Worm (Caenorhabditis elegans) whole organism, L4 larva: ENCODE data around the gene cut-4.
A peak's percentile ranks its signal among the peaks of the same experiment; 100 is the strongest.

ENCODE experiments used
- F10B5.3 ChIP-seq: sonication (generic microtip); optimal IDR thresholded peaks from 2 replicates; lab custom pipeline; 2016; ENCODE audit warnings: mild to moderate bottlenecking, missing genetic modification characterization, missing compliant biosample characterization
- F26F4.8 ChIP-seq: fragments of 200-800 bp; sonication (Bioruptor generic); conservative IDR thresholded peaks from 2 replicates; pipeline ENCODE4 v1.3.6; 2022; ENCODE audit warnings: missing genetic modification characterization, missing compliant biosample characterization
- R02D3.7 ChIP-seq: fragments of 150-350 bp; sonication (generic microtip); optimal IDR thresholded peaks from 3 replicates; lab custom pipeline; 2014; ENCODE audit warnings: missing biosample characterization, missing genetic modification characterization
- Y48G9A.11 ChIP-seq: fragments of 200-800 bp; sonication (Bioruptor generic); IDR thresholded peaks from 2 replicates; pipeline ENCODE4 v1.3.6; 2022; ENCODE audit warnings: missing genetic modification reagents, missing genetic modification characterization, missing compliant biosample characterization
- Y5F2A.4 ChIP-seq: fragments of 200-800 bp; sonication (Bioruptor generic); optimal IDR thresholded peaks from 2 replicates; lab custom pipeline; 2018; ENCODE audit warnings: mild to moderate bottlenecking, missing genetic modification characterization, missing compliant biosample characterization
- Y75B8A.6 ChIP-seq: fragments of 200-800 bp; sonication (Bioruptor generic); IDR thresholded peaks from 2 replicates; pipeline ENCODE4 v1.3.6; 2022; ENCODE audit warnings: missing genetic modification reagents, missing genetic modification characterization, missing compliant biosample characterization
- ZK337.2 ChIP-seq: fragments of 200-800 bp; sonication (Bioruptor generic); IDR thresholded peaks from 2 replicates; pipeline ENCODE4 v1.3.6; 2022; ENCODE audit warnings: missing genetic modification reagents, missing genetic modification characterization, missing compliant biosample characterization
- aha-1 ChIP-seq: fragments of 150-350 bp; peaks from one replicate; lab custom pipeline; 2014; ENCODE audit warnings: missing biosample characterization, missing genetic modification characterization
- ceh-20 ChIP-seq: fragments of 200-800 bp; sonication (Bioruptor generic); IDR thresholded peaks from 2 replicates; pipeline ENCODE4 v1.3.6; 2022; ENCODE audit warnings: missing genetic modification reagents, missing genetic modification characterization, missing compliant biosample characterization
- ceh-62 ChIP-seq: sonication (generic microtip); optimal IDR thresholded peaks from 2 replicates; lab custom pipeline; 2017; ENCODE audit warnings: missing biosample characterization, missing genetic modification characterization
- ces-1 ChIP-seq: fragments of 150-350 bp; sonication (generic microtip); optimal IDR thresholded peaks from 4 replicates; lab custom pipeline; 2014; ENCODE audit warnings: missing biosample characterization, missing genetic modification reagents, missing genetic modification characterization
- daf-12 ChIP-seq: fragments of 150-350 bp; optimal IDR thresholded peaks from 2 replicates; lab custom pipeline; 2014; ENCODE audit warnings: missing biosample characterization, missing genetic modification reagents, missing genetic modification characterization
- daf-16 ChIP-seq, 3 experiments: sonication (generic microtip); optimal IDR thresholded peaks; 2 replicates each; lab custom pipeline; 2016 to 2017; ENCODE audit warnings: missing genetic modification characterization in 3 of 3, missing genetic modification reagents in 3 of 3, mild to moderate bottlenecking in 2 of 3, missing compliant biosample characterization in 2 of 3, missing biosample characterization in 1 of 3, moderate library complexity in 1 of 3
- daf-19 ChIP-seq: fragments of 200-800 bp; sonication (Bioruptor generic); conservative IDR thresholded peaks from 2 replicates; pipeline ENCODE4 v1.3.6; 2022; ENCODE audit warnings: missing genetic modification characterization, missing compliant biosample characterization
- dmd-6 ChIP-seq: fragments of 200-800 bp; sonication (Bioruptor generic); IDR thresholded peaks from 2 replicates; pipeline ENCODE4 v1.3.6; 2022; ENCODE audit warnings: missing genetic modification reagents, missing genetic modification characterization, missing compliant biosample characterization
- dmd-8 ChIP-seq: fragments of 200-800 bp; sonication (Bioruptor generic); IDR thresholded peaks from 2 replicates; pipeline ENCODE4 v1.3.6; 2022; ENCODE audit warnings: missing genetic modification characterization, missing compliant biosample characterization
- duxl-1 ChIP-seq: sonication (generic microtip); optimal IDR thresholded peaks from 2 replicates; lab custom pipeline; 2016; ENCODE audit warnings: mild to moderate bottlenecking, missing genetic modification characterization, moderate library complexity, missing compliant biosample characterization; ENCODE audit not compliant: poor library complexity
- fkh-10 ChIP-seq: fragments of 150-350 bp; optimal IDR thresholded peaks from 2 replicates; lab custom pipeline; 2014; ENCODE audit warnings: missing biosample characterization, missing genetic modification reagents, missing genetic modification characterization
- gei-8 ChIP-seq: fragments of 200-800 bp; sonication (Bioruptor generic); optimal IDR thresholded peaks from 2 replicates; lab custom pipeline; 2018; ENCODE audit warnings: mild to moderate bottlenecking, missing genetic modification characterization, missing compliant biosample characterization
- hlh-11 ChIP-seq: fragments of 200-800 bp; sonication (Bioruptor generic); optimal IDR thresholded peaks from 2 replicates; lab custom pipeline; 2018; ENCODE audit warnings: mild to moderate bottlenecking, missing genetic modification characterization, missing compliant biosample characterization
- hlh-30 ChIP-seq: sonication (generic microtip); optimal IDR thresholded peaks from 2 replicates; lab custom pipeline; 2017; ENCODE audit warnings: antibody characterized with exemption, mild to moderate bottlenecking, missing genetic modification characterization, missing compliant biosample characterization; ENCODE audit not compliant: insufficient read depth
- hmg-1.1 ChIP-seq: fragments of 200-800 bp; sonication (Bioruptor generic); IDR thresholded peaks from 2 replicates; pipeline ENCODE4 v1.3.6; 2022; ENCODE audit warnings: missing genetic modification reagents, missing genetic modification characterization, missing compliant biosample characterization
- jun-1 ChIP-seq: fragments of 150-350 bp; optimal IDR thresholded peaks from 2 replicates; lab custom pipeline; 2014; ENCODE audit warnings: missing biosample characterization, missing genetic modification reagents, missing genetic modification characterization
- lin-1 ChIP-seq: fragments of 200-800 bp; sonication (Bioruptor generic); IDR thresholded peaks from 2 replicates; pipeline ENCODE4 v1.3.6; 2022; ENCODE audit warnings: missing genetic modification reagents, missing genetic modification characterization, missing compliant biosample characterization
- lin-13 ChIP-seq: fragments of 150-350 bp; optimal IDR thresholded peaks from 2 replicates; lab custom pipeline; 2014; ENCODE audit warnings: missing biosample characterization, missing genetic modification reagents, missing genetic modification characterization
- lin-39 ChIP-seq: fragments of 150-350 bp; optimal IDR thresholded peaks from 2 replicates; lab custom pipeline; 2014; ENCODE audit warnings: missing biosample characterization, missing genetic modification reagents, missing genetic modification characterization
- lir-3 ChIP-seq: sonication (generic microtip); optimal IDR thresholded peaks from 2 replicates; lab custom pipeline; 2016; ENCODE audit warnings: mild to moderate bottlenecking, missing genetic modification characterization, missing compliant biosample characterization
- lsy-2 ChIP-seq, 2 experiments: fragments of 150-350 bp in 1 of 2; sonication (generic microtip) in 1 of 2; optimal IDR thresholded peaks; 2 replicates each; lab custom pipeline; 2014 to 2017; ENCODE audit warnings: missing biosample characterization in 2 of 2, missing genetic modification characterization in 2 of 2
- madf-5 ChIP-seq, 2 experiments: fragments of 200-800 bp; sonication (Bioruptor generic); IDR thresholded peaks; 2 replicates each; pipeline ENCODE4 v1.3.6; 2022; ENCODE audit warnings: missing compliant biosample characterization in 2 of 2, missing genetic modification characterization in 2 of 2
- madf-9 ChIP-seq: fragments of 200-800 bp; sonication (Bioruptor generic); conservative IDR thresholded peaks from 2 replicates; pipeline ENCODE4 v1.3.6; 2022; ENCODE audit warnings: missing genetic modification reagents, missing genetic modification characterization, missing compliant biosample characterization
- mep-1 ChIP-seq: fragments of 150-350 bp; sonication (generic microtip); optimal IDR thresholded peaks from 3 replicates; lab custom pipeline; 2014; ENCODE audit warnings: missing biosample characterization, missing genetic modification characterization
- mxl-2 ChIP-seq: fragments of 200-800 bp; sonication (Bioruptor generic); conservative IDR thresholded peaks from 2 replicates; pipeline ENCODE4 v1.3.6; 2022; ENCODE audit warnings: missing genetic modification reagents, missing genetic modification characterization, missing compliant biosample characterization
- mxl-3 ChIP-seq: fragments of 200-800 bp; sonication (Bioruptor generic); optimal IDR thresholded peaks from 2 replicates; lab custom pipeline; 2018; ENCODE audit warnings: mild to moderate bottlenecking, missing genetic modification characterization, missing compliant biosample characterization
- nhr-11 ChIP-seq: fragments of 150-350 bp; optimal IDR thresholded peaks from 2 replicates; lab custom pipeline; 2014; ENCODE audit warnings: missing biosample characterization, missing genetic modification characterization
- nhr-237 ChIP-seq: sonication (generic microtip); optimal IDR thresholded peaks from 2 replicates; lab custom pipeline; 2017; ENCODE audit warnings: missing biosample characterization, missing genetic modification characterization
- nhr-41 ChIP-seq: fragments of 200-800 bp; sonication (Bioruptor generic); IDR thresholded peaks from 2 replicates; pipeline ENCODE4 v1.3.6; 2022; ENCODE audit warnings: missing genetic modification reagents, missing genetic modification characterization, missing compliant biosample characterization
- nhr-6 ChIP-seq: fragments of 150-350 bp; optimal IDR thresholded peaks from 2 replicates; lab custom pipeline; 2014; ENCODE audit warnings: missing biosample characterization, missing genetic modification characterization
- nhr-77 ChIP-seq: fragments of 150-350 bp; optimal IDR thresholded peaks from 2 replicates; lab custom pipeline; 2014; ENCODE audit warnings: missing biosample characterization, missing genetic modification characterization
- php-3 ChIP-seq: fragments of 200-800 bp; sonication (Bioruptor generic); IDR thresholded peaks from 2 replicates; pipeline ENCODE4 v1.3.6; 2022; ENCODE audit warnings: missing genetic modification reagents, missing genetic modification characterization, missing compliant biosample characterization
- pqm-1 ChIP-seq: sonication (generic microtip); optimal IDR thresholded peaks from 2 replicates; lab custom pipeline; 2017; ENCODE audit warnings: missing biosample characterization, missing genetic modification characterization
- rbr-2 ChIP-seq: sonication (generic microtip); optimal IDR thresholded peaks from 2 replicates; lab custom pipeline; 2016; ENCODE audit warnings: missing genotype, missing genetic modification characterization, missing compliant biosample characterization
- sdz-12 ChIP-seq: fragments of 200-800 bp; sonication (Bioruptor generic); optimal IDR thresholded peaks from 2 replicates; lab custom pipeline; 2018; ENCODE audit warnings: mild to moderate bottlenecking, missing genetic modification characterization, missing compliant biosample characterization
- spr-1 ChIP-seq: sonication (generic microtip); optimal IDR thresholded peaks from 2 replicates; lab custom pipeline; 2016; ENCODE audit warnings: mild to moderate bottlenecking, missing genetic modification characterization, missing compliant biosample characterization
- tra-1 ChIP-seq: fragments of 200-800 bp; sonication (Bioruptor generic); IDR thresholded peaks from 2 replicates; pipeline ENCODE4 v1.3.6; 2022; ENCODE audit warnings: missing genetic modification reagents, missing genetic modification characterization, missing compliant biosample characterization
- unc-62 ChIP-seq, 3 experiments: fragments of 150-350 bp in 1 of 3; sonication (generic microtip); optimal IDR thresholded peaks in 2 of 3; peaks in 1 of 3; 1 replicate in 1 of 3; 2 replicates in 2 of 3; lab custom pipeline; 2014 to 2017; ENCODE audit warnings: missing biosample characterization in 3 of 3, missing genetic modification characterization in 3 of 3, missing genetic modification reagents in 3 of 3, missing genotype in 1 of 3
- vab-7 ChIP-seq: fragments of 200-800 bp; sonication (Bioruptor generic); IDR thresholded peaks from 2 replicates; pipeline ENCODE4 v1.3.6; 2022; ENCODE audit warnings: missing genetic modification reagents, missing genetic modification characterization, missing compliant biosample characterization
- zfp-3 ChIP-seq: fragments of 200-800 bp; sonication (Bioruptor generic); conservative IDR thresholded peaks from 2 replicates; pipeline ENCODE4 v1.3.6; 2022; ENCODE audit warnings: missing genetic modification reagents, missing genetic modification characterization, missing compliant biosample characterization
- zip-2 ChIP-seq: fragments of 150-350 bp; optimal IDR thresholded peaks from 2 replicates; lab custom pipeline; 2014; ENCODE audit warnings: missing biosample characterization, missing genetic modification characterization

The cut-4 gene

ce11 chrII:10447348-10448316 is 11.7 kb downstream of the cut-4 start, which contains the start of gene ZK673.2 (continued):
- TF ChIP-seq hlh-30 (tag; lab: Kevin White, UChicago) (peak; percentile 83), daf-12 (tag; lab: Kevin White, UChicago) (no peak), mep-1 (tag; lab: Kevin White, UChicago) (peak; percentile 11), dmd-6 (peak; percentile 94), tra-1 (GFP tag; lab: Robert Waterston, UW) (peak; percentile 67), nhr-41 (GFP tag; lab: Robert Waterston, UW) (peak; percentile 25; the same call in 1 of the 2 replicates), gei-8 (GFP tag; lab: Kevin White, UChicago) (peak; percentile 57), hmg-1.1 (GFP tag; lab: Robert Waterston, UW) (no peak), nhr-6 (no peak), ceh-20 (GFP tag; lab: Robert Waterston, UW) (peak; percentile 27; the same call in 1 of the 2 replicates), php-3 (GFP tag; lab: Robert Waterston, UW) (peak; percentile 68; the same call in 1 of the 2 replicates), ZK337.2 (GFP tag; lab: Robert Waterston, UW) (no peak), pqm-1 (tag; lab: Kevin White, UChicago) (peak; percentile 46), rbr-2 (tag; lab: Kevin White, UChicago) (no peak), fkh-10 (GFP tag; lab: Kevin White, UChicago) (no peak), aha-1 (tag; lab: Kevin White, UChicago) (peak; percentile 29), R02D3.7 (tag; lab: Kevin White, UChicago) (no peak), ces-1 (GFP tag; lab: Kevin White, UChicago) (no peak), dmd-8 (GFP tag; lab: Robert Waterston, UW) (0 out of 2 replicates have a peak, but pooled peaks have one; percentile 34), mxl-2 (GFP tag; lab: Robert Waterston, UW) (no peak), hlh-11 (tag; lab: Kevin White, UChicago) (peak; percentile 89), daf-19 (GFP tag; lab: Robert Waterston, UW) (no peak), daf-16 (GFP tag; optimal IDR thresholded peaks at IDR 0.05; lab: Kevin White, UChicago) (peak in 1 of 2 experiments; percentile 28), daf-16 (tag; optimal IDR thresholded peaks at IDR 0.05; lab: Kevin White, UChicago) (peak; percentile 61), vab-7 (GFP tag; lab: Robert Waterston, UW) (no peak), Y75B8A.6 (GFP tag; lab: Robert Waterston, UW) (no peak), mxl-3 (peak; percentile 85), duxl-1 (tag; lab: Kevin White, UChicago) (no peak), lin-1 (GFP tag; lab: Robert Waterston, UW) (peak; percentile 43; the same call in 1 of the 2 replicates), lsy-2 (tag; optimal IDR thresholded peaks at IDR 0.05; lab: Kevin White, UChicago) (peak in 1 of 2 experiments; percentile 28), unc-62 (GFP tag; optimal IDR thresholded peaks at IDR 0.05 in 1 of 2; lab: Kevin White, UChicago) (peak in 1 of 2 experiments; percentile 99), unc-62 (tag; optimal IDR thresholded peaks at IDR 0.05; lab: Kevin White, UChicago) (no peak), Y48G9A.11 (GFP tag; lab: Robert Waterston, UW) (no peak), nhr-11 (tag; lab: Kevin White, UChicago) (peak; percentile 77), jun-1 (peak; percentile 10), spr-1 (tag; lab: Kevin White, UChicago) (no peak), F26F4.8 (GFP tag; lab: Robert Waterston, UW) (no peak), madf-5 (GFP tag; IDR thresholded peaks at IDR 0.05; lab: Robert Waterston, UW) (no peak), madf-9 (GFP tag; lab: Robert Waterston, UW) (no peak), sdz-12 (GFP tag; lab: Kevin White, UChicago) (no peak), zfp-3 (GFP tag; lab: Robert Waterston, UW) (no peak), zip-2 (tag; lab: Kevin White, UChicago) (no peak), nhr-237 (tag; lab: Kevin White, UChicago) (no peak), F10B5.3 (tag; lab: Kevin White, UChicago) (no peak), ceh-62 (tag; lab: Kevin White, UChicago) (no peak), nhr-77 (tag; lab: Kevin White, UChicago) (peak; percentile 26), lin-39 (tag; lab: Kevin White, UChicago) (no peak), lin-13 (no peak), lir-3 (tag; lab: Kevin White, UChicago) (no peak), Y5F2A.4 (GFP tag; lab: Kevin White, UChicago) (no peak)
